Fruit fly (Drosophila melanogaster) whole organism, embryonic: ENCODE data around the gene RPA1.

Experiments used
- Awh ChIP-seq: fragments of 200-800 bp; sonication (Bioruptor generic); IDR thresholded peaks from 2 replicates; pipeline ENCODE4, ENCODE4 v1.3.6; 2022; ENCODE audit warnings: missing biosample characterization, missing genetic modification characterization
- B-H1 ChIP-seq: fragments of 200-800 bp; sonication (Bioruptor generic); IDR thresholded peaks from 3 replicates; pipeline ENCODE4 v1.3.6; 2022; ENCODE audit warnings: missing biosample characterization, missing genetic modification characterization
- CG10321 ChIP-seq: fragments of 200-800 bp; sonication (Bioruptor generic); IDR thresholded peaks from 2 replicates; pipeline ENCODE4 v1.3.6; 2022; ENCODE audit warnings: missing biosample characterization, missing genetic modification characterization
- CG11247 ChIP-seq: fragments of 200-800 bp; sonication (Bioruptor generic); IDR thresholded peaks from 2 replicates; pipeline ENCODE4 v1.3.6; 2022; ENCODE audit warnings: missing biosample characterization, missing genetic modification characterization
- CG11696 ChIP-seq: fragments of 200-800 bp; sonication (Bioruptor generic); IDR thresholded peaks from 2 replicates; pipeline ENCODE4 v1.3.6; 2022; ENCODE audit warnings: missing biosample characterization, missing genetic modification characterization
- CG13894 ChIP-seq: fragments of 200-800 bp; sonication (Bioruptor generic); optimal IDR thresholded peaks from 3 replicates; lab custom pipeline; 2018; ENCODE audit warnings: missing biosample characterization, mild to moderate bottlenecking, missing genetic modification characterization, moderate library complexity
- CG14441 ChIP-seq: fragments of 200-800 bp; sonication (Bioruptor generic); IDR thresholded peaks from 2 replicates; pipeline ENCODE4 v1.3.6; 2022; ENCODE audit warnings: missing biosample characterization, missing genetic modification characterization
- CG14667 ChIP-seq: fragments of 200-800 bp; sonication (Bioruptor generic); IDR thresholded peaks from 2 replicates; pipeline ENCODE4 v1.3.6; 2022; ENCODE audit warnings: missing biosample characterization, missing genetic modification characterization
- CG14860 ChIP-seq: fragments of 200-800 bp; sonication (Bioruptor generic); IDR thresholded peaks from 3 replicates; pipeline ENCODE4 v1.3.6; 2022; ENCODE audit warnings: missing biosample characterization, missing genetic modification characterization; ENCODE audit not compliant: partially characterized antibody
- CG15269 ChIP-seq: fragments of 200-800 bp; sonication (Bioruptor generic); optimal IDR thresholded peaks from 2 replicates; lab custom pipeline; 2018; ENCODE audit warnings: missing biosample characterization, mild to moderate bottlenecking, missing genetic modification characterization, moderate library complexity
- CG17361 ChIP-seq: fragments of 200-800 bp; sonication (Bioruptor generic); IDR thresholded peaks from 3 replicates; pipeline ENCODE4 v1.3.6; 2022; ENCODE audit warnings: missing biosample characterization, missing genetic modification characterization
- CG3065 ChIP-seq: fragments of 200-800 bp; sonication (Bioruptor generic); optimal IDR thresholded peaks from 2 replicates; lab custom pipeline; 2016; ENCODE audit warnings: missing biosample characterization, missing genetic modification characterization
- CG31441 ChIP-seq: fragments of 200-800 bp; sonication (Bioruptor generic); IDR thresholded peaks from 2 replicates; pipeline ENCODE4 v1.3.6; 2022; ENCODE audit warnings: missing biosample characterization, missing genetic modification characterization
- CG3838 ChIP-seq: fragments of 200-800 bp; sonication (Bioruptor generic); optimal IDR thresholded peaks from 3 replicates; lab custom pipeline; 2016; ENCODE audit warnings: missing biosample characterization, missing genetic modification characterization
- CG3995 ChIP-seq: fragments of 200-800 bp; sonication (Bioruptor generic); optimal IDR thresholded peaks from 3 replicates; lab custom pipeline; 2016; ENCODE audit warnings: missing biosample characterization, missing genetic modification characterization
- CG4404 ChIP-seq: fragments of 200-800 bp; sonication (Bioruptor generic); IDR thresholded peaks from 2 replicates; pipeline ENCODE4 v1.3.6; 2022; ENCODE audit warnings: missing biosample characterization, missing genetic modification characterization
- CG7987 ChIP-seq: fragments of 200-800 bp; sonication (Bioruptor generic); optimal IDR thresholded peaks from 2 replicates; lab custom pipeline; 2018; ENCODE audit warnings: missing biosample characterization, mild to moderate bottlenecking, missing genetic modification characterization, moderate library complexity
- CkIIα-i1 ChIP-seq: fragments of 200-800 bp; sonication (Bioruptor generic); IDR thresholded peaks from 2 replicates; pipeline ENCODE4 v1.3.6; 2022; ENCODE audit warnings: missing biosample characterization, missing genetic modification characterization
- D19B ChIP-seq: fragments of 200-800 bp; sonication (Bioruptor generic); optimal IDR thresholded peaks from 2 replicates; lab custom pipeline; 2017; ENCODE audit warnings: missing biosample characterization, mild to moderate bottlenecking, missing genetic modification characterization
- Dek ChIP-seq: fragments of 200-800 bp; sonication (Bioruptor generic); optimal IDR thresholded peaks from 3 replicates; lab custom pipeline; 2019; ENCODE audit warnings: missing biosample characterization, mild to moderate bottlenecking, missing genetic modification characterization, moderate library complexity
- Dref ChIP-seq: fragments of 200-800 bp; sonication (Bioruptor generic); IDR thresholded peaks from 2 replicates; pipeline ENCODE4 v1.3.6; 2022; ENCODE audit warnings: missing biosample characterization, missing genetic modification characterization
- E2f1 ChIP-seq: fragments of 200-800 bp; sonication (Bioruptor generic); IDR thresholded peaks from 2 replicates; pipeline ENCODE4 v1.3.6; 2022; ENCODE audit warnings: missing biosample characterization, missing genetic modification characterization
- HLH3B ChIP-seq: fragments of 200-800 bp; sonication (Bioruptor generic); IDR thresholded peaks from 2 replicates; pipeline ENCODE4 v1.3.6; 2022; ENCODE audit warnings: missing biosample characterization, missing genetic modification characterization
- Kr ChIP-seq: fragments of 200-800 bp; sonication (Bioruptor generic); optimal IDR thresholded peaks from 2 replicates; lab custom pipeline; 2017; ENCODE audit warnings: missing biosample characterization, mild to moderate bottlenecking, missing genetic modification characterization
- Lpt ChIP-seq: fragments of >200 bp; optimal IDR thresholded peaks from 2 replicates; lab custom pipeline; 2018; ENCODE audit warnings: missing biosample characterization, missing genetic modification characterization
- Ravus ChIP-seq: fragments of 200-800 bp; sonication (Bioruptor generic); IDR thresholded peaks from 2 replicates; pipeline ENCODE4 v1.3.6; 2022; ENCODE audit warnings: missing biosample characterization, missing genetic modification characterization
- Rfx ChIP-seq: fragments of 200-800 bp; sonication (Bioruptor generic); IDR thresholded peaks from 2 replicates; pipeline ENCODE4 v1.3.6; 2022; ENCODE audit warnings: missing biosample characterization, missing genetic modification characterization
- Rx ChIP-seq: fragments of 200-800 bp; sonication (Bioruptor generic); IDR thresholded peaks from 2 replicates; pipeline ENCODE4 v1.3.6; 2022; ENCODE audit warnings: missing biosample characterization, missing genetic modification characterization
- Sin3A ChIP-seq: fragments of >200 bp; optimal IDR thresholded peaks from 2 replicates; lab custom pipeline; 2018
- Sox100B ChIP-seq: fragments of 200-800 bp; sonication (Bioruptor generic); optimal IDR thresholded peaks from 3 replicates; lab custom pipeline; 2018; ENCODE audit warnings: missing biosample characterization, mild to moderate bottlenecking, missing genetic modification characterization
- Taf1 ChIP-seq: fragments of 200-800 bp; sonication (Bioruptor generic); IDR thresholded peaks from 2 replicates; pipeline ENCODE4 v1.3.6; 2022; ENCODE audit warnings: missing biosample characterization, missing genetic modification characterization
- ara ChIP-seq: fragments of 200-800 bp; sonication (Bioruptor generic); IDR thresholded peaks from 2 replicates; pipeline ENCODE4 v1.3.6; 2022; ENCODE audit warnings: missing biosample characterization, missing genetic modification characterization
- cato ChIP-seq: fragments of 200-800 bp; sonication (Bioruptor generic); optimal IDR thresholded peaks from 2 replicates; lab custom pipeline; 2016; ENCODE audit warnings: missing biosample characterization, missing genetic modification characterization, borderline replicate concordance
- chif ChIP-seq, 2 experiments: fragments of 200-800 bp; sonication (Bioruptor generic); optimal IDR thresholded peaks; 3 replicates each; lab custom pipeline; 2016; ENCODE audit warnings: missing biosample characterization in 2 of 2, missing genetic modification characterization in 2 of 2
- chinmo ChIP-seq: fragments of 200-800 bp; sonication (Bioruptor generic); IDR thresholded peaks from 4 replicates; pipeline ENCODE4 v1.3.6; 2022; ENCODE audit warnings: missing biosample characterization, missing genetic modification characterization; ENCODE audit not compliant: partially characterized antibody
- cwo ChIP-seq: fragments of 200-800 bp; sonication (Bioruptor generic); optimal IDR thresholded peaks from 3 replicates; lab custom pipeline; 2017; ENCODE audit warnings: missing biosample characterization, missing genetic modification characterization, mild to moderate bottlenecking, moderate library complexity, missing genetic modification reagents
- fd3F ChIP-seq: fragments of 200-800 bp; sonication (Bioruptor generic); optimal IDR thresholded peaks from 2 replicates; lab custom pipeline; 2018; ENCODE audit warnings: missing biosample characterization, mild to moderate bottlenecking, missing genetic modification characterization, moderate library complexity
- gcm ChIP-seq: fragments of 200-800 bp; sonication (Bioruptor generic); optimal IDR thresholded peaks from 2 replicates; lab custom pipeline; 2019; ENCODE audit warnings: missing biosample characterization, mild to moderate bottlenecking, missing genetic modification characterization, moderate library complexity
- gem ChIP-seq: fragments of 200-800 bp; sonication (Bioruptor generic); optimal IDR thresholded peaks from 2 replicates; lab custom pipeline; 2019; ENCODE audit warnings: missing biosample characterization, mild to moderate bottlenecking, missing genetic modification characterization, moderate library complexity
- kah ChIP-seq: fragments of 200-800 bp; sonication (Bioruptor generic); optimal IDR thresholded peaks from 2 replicates; lab custom pipeline; 2018; ENCODE audit warnings: missing biosample characterization, mild to moderate bottlenecking, missing genetic modification characterization
- nau ChIP-seq: fragments of 200-800 bp; sonication (Bioruptor generic); optimal IDR thresholded peaks from 3 replicates; lab custom pipeline; 2017; ENCODE audit warnings: missing biosample characterization, mild to moderate bottlenecking, missing genetic modification characterization, missing genetic modification reagents
- otp ChIP-seq: fragments of 200-800 bp; sonication (Bioruptor generic); IDR thresholded peaks from 3 replicates; pipeline ENCODE4, ENCODE4 v1.3.6; 2022; ENCODE audit warnings: missing biosample characterization, missing genetic modification characterization
- pnt ChIP-seq: fragments of 200-800 bp; sonication (Bioruptor generic); optimal IDR thresholded peaks from 3 replicates; lab custom pipeline; 2016; ENCODE audit warnings: missing biosample characterization, missing genetic modification characterization
- prd ChIP-seq, 3 experiments: fragments of >200 bp in 2 of 3; fragments of 200-800 bp in 1 of 3; sonication (Bioruptor generic) in 1 of 3; optimal IDR thresholded peaks in 2 of 3; IDR thresholded peaks in 1 of 3; 2 replicates in 2 of 3; 3 replicates in 1 of 3; pipeline versions ENCODE4 v1.3.6 to Lab custom; 2017 to 2022; ENCODE audit warnings: missing biosample characterization in 1 of 3, missing genetic modification characterization in 1 of 3
- row ChIP-seq: fragments of 200-800 bp; sonication (Bioruptor generic); IDR thresholded peaks from 3 replicates; pipeline ENCODE4 v1.3.6; 2022; ENCODE audit warnings: missing biosample characterization, missing genetic modification characterization
- salm ChIP-seq: fragments of 200-800 bp; sonication (Bioruptor generic); optimal IDR thresholded peaks from 2 replicates; lab custom pipeline; 2018; ENCODE audit warnings: missing biosample characterization, mild to moderate bottlenecking, missing genetic modification characterization
- scrt ChIP-seq: fragments of 200-800 bp; sonication (Bioruptor generic); optimal IDR thresholded peaks from 2 replicates; lab custom pipeline; 2018; ENCODE audit warnings: missing biosample characterization, mild to moderate bottlenecking, missing genetic modification characterization, moderate library complexity
- slbo ChIP-seq: fragments of 200-800 bp; sonication (Bioruptor generic); IDR thresholded peaks from 2 replicates; pipeline ENCODE4 v1.3.6; 2022; ENCODE audit warnings: missing biosample characterization, missing genetic modification characterization
- tgo ChIP-seq: fragments of 200-800 bp; sonication (Bioruptor generic); IDR thresholded peaks from 3 replicates; pipeline ENCODE4 v1.3.6; 2022; ENCODE audit warnings: missing biosample characterization, missing genetic modification characterization
- tll ChIP-seq, 2 experiments: fragments of 200-800 bp in 1 of 2; fragments of >200 bp in 1 of 2; sonication (Bioruptor generic) in 1 of 2; optimal IDR thresholded peaks; 2 replicates each; lab custom pipeline; 2017 to 2019; ENCODE audit warnings: missing biosample characterization in 2 of 2, missing genetic modification characterization in 2 of 2, mild to moderate bottlenecking in 1 of 2, moderate library complexity in 1 of 2
- tna ChIP-seq: fragments of 200-800 bp; sonication (Bioruptor generic); IDR thresholded peaks from 2 replicates; pipeline ENCODE4 v1.3.6; 2022; ENCODE audit warnings: missing biosample characterization, missing genetic modification characterization; ENCODE audit not compliant: partially characterized antibody

Gene RPA1

DNA sequence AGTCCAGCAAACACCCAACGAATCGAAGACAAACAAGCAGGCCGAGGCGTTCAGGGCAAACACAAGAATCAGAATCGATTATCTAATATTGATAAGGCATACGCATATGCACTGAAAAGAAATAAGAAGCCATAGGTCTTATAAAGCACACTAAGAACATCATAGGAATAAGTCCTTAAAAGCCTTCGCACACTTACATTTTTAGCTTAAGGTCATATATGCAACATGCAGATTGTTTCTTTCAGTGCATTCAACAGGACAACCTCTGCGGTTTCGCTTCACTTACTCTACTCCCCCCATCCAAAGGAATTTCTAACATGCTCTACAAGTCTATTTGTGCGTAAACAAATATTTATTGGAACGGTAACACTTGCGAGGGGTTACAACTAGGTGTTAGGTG, 51.7 kb downstream of the RPA1 start (continued):
- TF ChIP-seq CkIIα-i1 (GFP tag; lab: Robert Waterston, UW): no peak
- no peak for TF ChIP-seq tna
- TF ChIP-seq nau (GFP tag; lab: Kevin White, UChicago): no peak
- no peak for TF ChIP-seq Dref (GFP tag; lab: Robert Waterston, UW)
- TF ChIP-seq slbo (GFP tag; lab: Robert Waterston, UW): peak; percentile 28
- no peak for TF ChIP-seq CG3065 (GFP tag; lab: Kevin White, UChicago)
- TF ChIP-seq fd3F (GFP tag; lab: Kevin White, UChicago): no peak
- peak; percentile 52; the same call in 2 of the 3 replicates for TF ChIP-seq tgo (GFP tag; lab: Robert Waterston, UW)
- TF ChIP-seq gcm (GFP tag; lab: Kevin White, UChicago): no peak
- TF ChIP-seq chinmo (GFP tag; lab: Robert Waterston, UW): no peak
- TF ChIP-seq CG3838: peak; percentile 32
- no peak for TF ChIP-seq CG14860 (GFP tag; lab: Robert Waterston, UW)
- peak; percentile 51 for TF ChIP-seq CG14441 (GFP tag; lab: Robert Waterston, UW)
- peak; percentile 66 for TF ChIP-seq otp (GFP tag; lab: Robert Waterston, UW)
- TF ChIP-seq ara (GFP tag; lab: Robert Waterston, UW): peak; percentile 88
- no peak for TF ChIP-seq Ravus (GFP tag; lab: Robert Waterston, UW)
- TF ChIP-seq CG14667: peak; percentile 54; the same call in 1 of the 2 replicates
- no peak for TF ChIP-seq Lpt (GFP tag; lab: Kevin White, UChicago)
- no peak for TF ChIP-seq CG11247
- no peak for TF ChIP-seq CG3995
- peak; percentile 62 for TF ChIP-seq CG17361
- TF ChIP-seq CG15269 (tag; lab: Kevin White, UChicago): no peak
- peak; percentile 40 for TF ChIP-seq cato
- TF ChIP-seq CG7987: no peak
- peak; percentile 56 for TF ChIP-seq pnt
- TF ChIP-seq salm (tag; lab: Kevin White, UChicago): peak; percentile 51
- peak; percentile 8 for TF ChIP-seq scrt (GFP tag; lab: Kevin White, UChicago)
- TF ChIP-seq D19B (GFP tag; lab: Kevin White, UChicago): no peak
- no peak for TF ChIP-seq CG10321 (GFP tag; lab: Robert Waterston, UW)
- no peak for TF ChIP-seq B-H1 (GFP tag; lab: Robert Waterston, UW)
- TF ChIP-seq tll (GFP tag; optimal IDR thresholded peaks at IDR 0.05; lab: Kevin White, UChicago): peak in 1 of 2 experiments; percentile 66
- TF ChIP-seq Taf1: no peak
- TF ChIP-seq Kr (GFP tag; lab: Kevin White, UChicago): peak; percentile 56
- TF ChIP-seq cwo: no peak
- TF ChIP-seq row (GFP tag; lab: Robert Waterston, UW): peak; percentile 67
- no peak for TF ChIP-seq prd (optimal IDR thresholded peaks at IDR 0.05; lab: Kevin White, UChicago)
- TF ChIP-seq prd (GFP tag; IDR thresholded peaks at IDR 0.05; lab: Robert Waterston, UW): peak; percentile 86
- TF ChIP-seq CG4404 (GFP tag; lab: Robert Waterston, UW): peak; percentile 64
- peak; percentile 50; the same call in 1 of the 2 replicates for TF ChIP-seq HLH3B
- peak; percentile 55 for TF ChIP-seq Rx (GFP tag; lab: Robert Waterston, UW)
- peak; percentile 76 for TF ChIP-seq gem
- peak; percentile 14 for TF ChIP-seq Sox100B (GFP tag; lab: Kevin White, UChicago)
- no peak for TF ChIP-seq CG13894
- TF ChIP-seq CG31441: peak; percentile 64
- TF ChIP-seq chif (GFP tag; optimal IDR thresholded peaks at IDR 0.05; lab: Kevin White, UChicago): peak; percentile 48 to 80
- 0 out of 2 replicates have a peak, but pooled peaks have one; percentile 40 for TF ChIP-seq CG11696 (GFP tag; lab: Robert Waterston, UW)
- TF ChIP-seq Dek (tag; lab: Kevin White, UChicago): no peak
- no peak for TF ChIP-seq kah (GFP tag; lab: Kevin White, UChicago)
- peak; percentile 55 for TF ChIP-seq E2f1 (GFP tag; lab: Robert Waterston, UW)
- no peak for TF ChIP-seq Awh
- peak; percentile 30; the same call in 1 of the 2 replicates for TF ChIP-seq Rfx (GFP tag; lab: Robert Waterston, UW)
- TF ChIP-seq Sin3A (lab: Kevin White, UChicago): no peak
